Worm (Caenorhabditis elegans): ENCODE data around the gene K12H6.2.

ce11 chrII:2769021-2769420 lies 46.3 kb downstream of the K12H6.2 start, which contains the start of gene F08D12.7:
- TF ChIP-seq nhr-77 (tag; optimal IDR thresholded peaks at IDR 0.05) = no peak
- TF ChIP-seq nhr-12 (tag; optimal IDR thresholded peaks at IDR 0.05) = no peak
- TF ChIP-seq nhr-11 (tag; optimal IDR thresholded peaks at IDR 0.05) = no peak
- no peak for TF ChIP-seq ceh-16 (tag; optimal IDR thresholded peaks at IDR 0.05)

Measured in whole organism, L2 larva.